Fruit fly (Drosophila melanogaster) whole organism, prepupa: ENCODE results near the gene Hsp26.

Experiments
- Blimp-1 ChIP-seq: fragments of 200-800 bp; sonication (Bioruptor generic); optimal IDR thresholded peaks from 3 replicates; lab custom pipeline; 2017; ENCODE audit warnings: missing biosample characterization, missing genetic modification characterization, mild to moderate bottlenecking, moderate library complexity, missing genetic modification reagents
- CG10631 ChIP-seq: fragments of 200-800 bp; sonication (Bioruptor generic); optimal IDR thresholded peaks from 2 replicates; lab custom pipeline; 2016; ENCODE audit warnings: missing biosample characterization, missing genetic modification characterization
- CG10669 ChIP-seq: fragments of 200-800 bp; sonication (Bioruptor generic); optimal IDR thresholded peaks from 3 replicates; lab custom pipeline; 2018; ENCODE audit warnings: missing biosample characterization, mild to moderate bottlenecking, missing genetic modification characterization, moderate library complexity
- CG11294 ChIP-seq: fragments of 200-800 bp; sonication (Bioruptor generic); IDR thresholded peaks from 2 replicates; pipeline ENCODE4 v1.3.6; 2022; ENCODE audit warnings: missing biosample characterization, missing genetic modification characterization
- CG11762 ChIP-seq: fragments of 200-800 bp; sonication (Bioruptor generic); optimal IDR thresholded peaks from 3 replicates; lab custom pipeline; 2016; ENCODE audit warnings: missing biosample characterization, missing genetic modification characterization; ENCODE audit not compliant: insufficient read depth
- CG11902 ChIP-seq: fragments of 200-800 bp; sonication (Bioruptor generic); optimal IDR thresholded peaks from 3 replicates; lab custom pipeline; 2016; ENCODE audit warnings: missing biosample characterization, missing genetic modification characterization
- CG15336 ChIP-seq: fragments of 200-800 bp; sonication (Bioruptor generic); IDR thresholded peaks from 2 replicates; pipeline ENCODE4 v1.3.6; 2022; ENCODE audit warnings: missing biosample characterization, missing genetic modification characterization
- CG1621 ChIP-seq: fragments of 200-800 bp; sonication (Bioruptor generic); optimal IDR thresholded peaks from 3 replicates; lab custom pipeline; 2018; ENCODE audit warnings: missing biosample characterization, mild to moderate bottlenecking, missing genetic modification characterization
- CG16779 ChIP-seq: fragments of 200-800 bp; sonication (Bioruptor generic); optimal IDR thresholded peaks from 3 replicates; lab custom pipeline; 2017; ENCODE audit warnings: missing biosample characterization, mild to moderate bottlenecking, missing genetic modification characterization
- CG3032 ChIP-seq: fragments of 200-800 bp; optimal IDR thresholded peaks from 2 replicates; lab custom pipeline; 2019; ENCODE audit warnings: missing biosample characterization, mild to moderate bottlenecking, missing genetic modification characterization, moderate library complexity
- CG31627 ChIP-seq: fragments of 200-800 bp; sonication (Bioruptor generic); optimal IDR thresholded peaks from 3 replicates; lab custom pipeline; 2016; ENCODE audit warnings: missing biosample characterization, missing genetic modification characterization
- CG34406 ChIP-seq: fragments of 200-800 bp; sonication (Bioruptor generic); optimal IDR thresholded peaks from 3 replicates; lab custom pipeline; 2016; ENCODE audit warnings: missing biosample characterization, missing genetic modification characterization
- CG3919 ChIP-seq: fragments of 200-800 bp; sonication (Bioruptor generic); optimal IDR thresholded peaks from 3 replicates; lab custom pipeline; 2016; ENCODE audit warnings: missing biosample characterization, missing genetic modification characterization
- CG4318 ChIP-seq: fragments of 200-800 bp; sonication (Bioruptor generic); optimal IDR thresholded peaks from 3 replicates; lab custom pipeline; 2017; ENCODE audit warnings: missing biosample characterization, mild to moderate bottlenecking, missing genetic modification characterization
- CG6163 ChIP-seq: fragments of 200-800 bp; sonication (Bioruptor generic); IDR thresholded peaks from 3 replicates; pipeline ENCODE4 v1.3.6; 2022; ENCODE audit warnings: missing biosample characterization, missing genetic modification characterization
- CG6792 ChIP-seq: fragments of 200-800 bp; sonication (Bioruptor generic); optimal IDR thresholded peaks from 3 replicates; lab custom pipeline; 2016; ENCODE audit warnings: missing biosample characterization, missing genetic modification characterization
- CG6808 ChIP-seq: fragments of 200-800 bp; sonication (Bioruptor generic); optimal IDR thresholded peaks from 3 replicates; lab custom pipeline; 2017; ENCODE audit warnings: missing biosample characterization, missing genetic modification characterization, mild to moderate bottlenecking, moderate library complexity, missing genetic modification reagents
- CG6854 ChIP-seq: fragments of 200-800 bp; sonication (Bioruptor generic); optimal IDR thresholded peaks from 2 replicates; lab custom pipeline; 2017; ENCODE audit warnings: missing biosample characterization, mild to moderate bottlenecking, missing genetic modification characterization
- CG7368 ChIP-seq: fragments of 200-800 bp; sonication (Bioruptor generic); optimal IDR thresholded peaks from 3 replicates; lab custom pipeline; 2016; ENCODE audit warnings: missing biosample characterization, missing genetic modification characterization
- CG8119 ChIP-seq: fragments of 200-800 bp; sonication (Bioruptor generic); IDR thresholded peaks from 3 replicates; pipeline ENCODE4 v1.3.6; 2022; ENCODE audit warnings: missing biosample characterization, missing genetic modification characterization
- CG8319 ChIP-seq: fragments of 200-800 bp; sonication (Bioruptor generic); optimal IDR thresholded peaks from 3 replicates; lab custom pipeline; 2016; ENCODE audit warnings: missing biosample characterization, missing genetic modification characterization
- CG8632 ChIP-seq: fragments of 200-800 bp; sonication (Bioruptor generic); optimal IDR thresholded peaks from 3 replicates; lab custom pipeline; 2016; ENCODE audit warnings: missing biosample characterization, missing genetic modification characterization
- Eip75B ChIP-seq: fragments of 200-800 bp; sonication (Bioruptor generic); optimal IDR thresholded peaks from 3 replicates; lab custom pipeline; 2016; ENCODE audit warnings: missing biosample characterization, missing genetic modification characterization
- Eip78C ChIP-seq: fragments of 200-800 bp; sonication (Bioruptor generic); peaks from one replicate; lab custom pipeline; 2016; ENCODE audit warnings: missing biosample characterization, missing genetic modification characterization
- Ets96B ChIP-seq: fragments of 200-800 bp; optimal IDR thresholded peaks from 2 replicates; lab custom pipeline; 2019; ENCODE audit warnings: missing biosample characterization, mild to moderate bottlenecking, missing genetic modification characterization, moderate library complexity
- Gug ChIP-seq: fragments of 200-800 bp; sonication (Bioruptor generic); IDR thresholded peaks from 2 replicates; pipeline ENCODE4 v1.3.6; 2022; ENCODE audit warnings: missing biosample characterization, missing genetic modification characterization
- Hr38 ChIP-seq: sonication (Bioruptor generic); optimal IDR thresholded peaks from 2 replicates; lab custom pipeline; 2016; ENCODE audit warnings: missing biosample characterization, missing genetic modification characterization
- Hr39 ChIP-seq: fragments of 200-800 bp; sonication (Bioruptor generic); optimal IDR thresholded peaks from 2 replicates; lab custom pipeline; 2016; ENCODE audit warnings: missing biosample characterization, missing genetic modification characterization
- Hr4 ChIP-seq: fragments of 200-800 bp; sonication (Bioruptor generic); optimal IDR thresholded peaks from 3 replicates; lab custom pipeline; 2016; ENCODE audit warnings: missing biosample characterization, missing genetic modification characterization
- Lpt ChIP-seq: fragments of 200-800 bp; sonication (Bioruptor generic); optimal IDR thresholded peaks from 3 replicates; lab custom pipeline; 2016; ENCODE audit warnings: missing biosample characterization, missing genetic modification characterization
- Met ChIP-seq: fragments of 200-800 bp; sonication (Bioruptor generic); optimal IDR thresholded peaks from 3 replicates; lab custom pipeline; 2016; ENCODE audit warnings: missing biosample characterization, missing genetic modification characterization
- OdsH ChIP-seq: fragments of 200-800 bp; sonication (Bioruptor generic); optimal IDR thresholded peaks from 3 replicates; lab custom pipeline; 2016; ENCODE audit warnings: missing biosample characterization, missing genetic modification characterization
- Smox ChIP-seq: fragments of 200-800 bp; sonication (Bioruptor generic); optimal IDR thresholded peaks from 3 replicates; lab custom pipeline; 2016; ENCODE audit warnings: missing biosample characterization, missing genetic modification characterization
- Sox102F ChIP-seq: fragments of 200-800 bp; sonication (Bioruptor generic); optimal IDR thresholded peaks from 2 replicates; lab custom pipeline; 2016; ENCODE audit warnings: missing biosample characterization, mild to moderate bottlenecking, missing genetic modification characterization
- Sox14 ChIP-seq: fragments of 200-800 bp; sonication (Bioruptor generic); optimal IDR thresholded peaks from 3 replicates; lab custom pipeline; 2016; ENCODE audit warnings: missing biosample characterization, missing genetic modification characterization
- Sox15 ChIP-seq: fragments of 200-800 bp; sonication (Bioruptor generic); optimal IDR thresholded peaks from 3 replicates; lab custom pipeline; 2016; ENCODE audit warnings: missing biosample characterization, missing genetic modification characterization
- acj6 ChIP-seq: fragments of 200-800 bp; sonication (Bioruptor generic); optimal IDR thresholded peaks from 3 replicates; lab custom pipeline; 2016; ENCODE audit warnings: missing biosample characterization, missing genetic modification characterization
- cyc ChIP-seq: fragments of 200-800 bp; sonication (Bioruptor generic); optimal IDR thresholded peaks from 3 replicates; lab custom pipeline; 2016; ENCODE audit warnings: missing biosample characterization, missing genetic modification characterization
- dsx ChIP-seq: fragments of 200-800 bp; optimal IDR thresholded peaks from 3 replicates; lab custom pipeline; 2019; ENCODE audit warnings: missing biosample characterization, mild to moderate bottlenecking, missing genetic modification characterization, moderate library complexity; ENCODE audit not compliant: poor library complexity, severe bottlenecking
- eg ChIP-seq: fragments of 200-800 bp; sonication (Bioruptor generic); IDR thresholded peaks from 3 replicates; pipeline ENCODE4 v1.3.6; 2022; ENCODE audit warnings: missing biosample characterization, missing genetic modification characterization
- esn ChIP-seq: fragments of 200-800 bp; sonication (Bioruptor generic); optimal IDR thresholded peaks from 2 replicates; lab custom pipeline; 2016; ENCODE audit warnings: missing biosample characterization, mild to moderate bottlenecking, missing genetic modification characterization, moderate library complexity
- fd59A ChIP-seq: fragments of 200-800 bp; sonication (Bioruptor generic); optimal IDR thresholded peaks from 2 replicates; lab custom pipeline; 2017; ENCODE audit warnings: missing biosample characterization, mild to moderate bottlenecking, missing genetic modification characterization, missing genetic modification reagents
- fkh ChIP-seq: fragments of 200-800 bp; sonication (Bioruptor generic); optimal IDR thresholded peaks from 3 replicates; lab custom pipeline; 2017; ENCODE audit warnings: missing biosample characterization, mild to moderate bottlenecking, missing genetic modification characterization, moderate library complexity
- lz ChIP-seq: fragments of 200-800 bp; sonication (Bioruptor generic); optimal IDR thresholded peaks from 3 replicates; lab custom pipeline; 2016; ENCODE audit warnings: missing biosample characterization, missing genetic modification characterization
- net ChIP-seq: fragments of 200-800 bp; sonication (Bioruptor generic); optimal IDR thresholded peaks from 3 replicates; lab custom pipeline; 2016; ENCODE audit warnings: missing biosample characterization, missing genetic modification characterization
- salr ChIP-seq, 2 experiments: fragments of 200-800 bp; sonication (Bioruptor generic); optimal IDR thresholded peaks; 3 replicates each; lab custom pipeline; 2016 to 2018; ENCODE audit warnings: missing biosample characterization in 2 of 2, missing genetic modification characterization in 2 of 2, mild to moderate bottlenecking in 1 of 2
- spab ChIP-seq: fragments of 200-800 bp; sonication (Bioruptor generic); optimal IDR thresholded peaks from 2 replicates; lab custom pipeline; 2017; ENCODE audit warnings: missing biosample characterization, mild to moderate bottlenecking, missing genetic modification characterization, missing genetic modification reagents
- ss ChIP-seq, 2 experiments: fragments of 200-800 bp; sonication (Bioruptor generic); optimal IDR thresholded peaks; 2 replicates in 1 of 2; 3 replicates in 1 of 2; lab custom pipeline; 2017 to 2018; ENCODE audit warnings: mild to moderate bottlenecking in 2 of 2, missing biosample characterization in 2 of 2, missing genetic modification characterization in 2 of 2, moderate library complexity in 1 of 2
- svp ChIP-seq: fragments of 200-800 bp; sonication (Bioruptor generic); peaks from one replicate; lab custom pipeline; 2016; ENCODE audit warnings: missing biosample characterization, missing genetic modification characterization
- vri ChIP-seq: fragments of 200-800 bp; sonication (Bioruptor generic); optimal IDR thresholded peaks from 3 replicates; lab custom pipeline; 2016; ENCODE audit warnings: missing biosample characterization, mild to moderate bottlenecking, missing genetic modification characterization

The Hsp26 gene

dm6 chr3L:9420054-9420818 lies 43.0 kb upstream of the Hsp26 start:
- TF ChIP-seq Eip78C (GFP tag; lab: Kevin White, UChicago): peak; percentile 99
- peak; percentile 99 for TF ChIP-seq svp
- TF ChIP-seq Sox14 (GFP tag; lab: Kevin White, UChicago): peak; percentile 98
- TF ChIP-seq cyc: peak; percentile 97
- TF ChIP-seq ss (GFP tag; optimal IDR thresholded peaks at IDR 0.05; lab: Kevin White, UChicago): peak; percentile 93 to 96
- TF ChIP-seq Ets96B (tag; lab: Kevin White, UChicago): peak; percentile 97
- peak; percentile 95 for TF ChIP-seq OdsH
- peak; percentile 88 for TF ChIP-seq CG4318 (GFP tag; lab: Kevin White, UChicago)
- TF ChIP-seq Blimp-1 (GFP tag; lab: Kevin White, UChicago): peak; percentile 91
- TF ChIP-seq eg (GFP tag; lab: Robert Waterston, UW): peak; percentile 98
- TF ChIP-seq CG8119 (GFP tag; lab: Robert Waterston, UW): peak; percentile 98
- TF ChIP-seq CG8319 (GFP tag; lab: Kevin White, UChicago): peak; percentile 97
- peak; percentile 98 for TF ChIP-seq Smox (GFP tag; lab: Kevin White, UChicago)
- TF ChIP-seq fkh (GFP tag; lab: Kevin White, UChicago): no peak
- peak; percentile 100 for TF ChIP-seq dsx (GFP tag; lab: Kevin White, UChicago)
- TF ChIP-seq CG10631 (GFP tag; lab: Kevin White, UChicago): peak; percentile 94
- peak; percentile 93 for TF ChIP-seq spab (GFP tag; lab: Kevin White, UChicago)
- TF ChIP-seq CG11902: peak; percentile 95
- peak; percentile 99 for TF ChIP-seq esn (GFP tag; lab: Kevin White, UChicago)
- TF ChIP-seq CG10669: peak; percentile 97
- peak; percentile 96 for TF ChIP-seq Hr39 (GFP tag; lab: Kevin White, UChicago)
- peak; percentile 94 for TF ChIP-seq CG16779 (tag; lab: Kevin White, UChicago)
- peak; percentile 95 for TF ChIP-seq CG1621
- TF ChIP-seq acj6 (GFP tag; lab: Kevin White, UChicago): peak; percentile 96
- peak; percentile 84 for TF ChIP-seq Lpt (GFP tag; lab: Kevin White, UChicago)
- TF ChIP-seq CG6808 (GFP tag; lab: Kevin White, UChicago): peak; percentile 93
- TF ChIP-seq CG8632 (GFP tag; lab: Kevin White, UChicago): peak; percentile 97
- peak; percentile 95 for TF ChIP-seq fd59A (GFP tag; lab: Kevin White, UChicago)
- TF ChIP-seq CG31627 (GFP tag; lab: Kevin White, UChicago): peak; percentile 97
- no peak for TF ChIP-seq Hr38 (GFP tag; lab: Kevin White, UChicago)
- peak; percentile 98 for TF ChIP-seq Met (GFP tag; lab: Kevin White, UChicago)
- TF ChIP-seq CG3919 (GFP tag; lab: Kevin White, UChicago): peak; percentile 96
- peak; percentile 92 for TF ChIP-seq Sox15 (GFP tag; lab: Kevin White, UChicago)
- TF ChIP-seq lz: peak; percentile 98
- peak; percentile 98 for TF ChIP-seq CG6792 (GFP tag; lab: Kevin White, UChicago)
- TF ChIP-seq CG6163: peak; percentile 97
- peak; percentile 95 for TF ChIP-seq Hr4
- TF ChIP-seq net (GFP tag; lab: Kevin White, UChicago): peak; percentile 97
- TF ChIP-seq CG15336: peak; percentile 98
- peak; percentile 98 for TF ChIP-seq Sox102F (GFP tag; lab: Kevin White, UChicago)
- peak; percentile 89 for TF ChIP-seq vri (GFP tag; lab: Kevin White, UChicago)
- TF ChIP-seq CG3032 (tag; lab: Kevin White, UChicago): peak; percentile 94
- TF ChIP-seq CG7368 (GFP tag; lab: Kevin White, UChicago): peak; percentile 96
- peak; percentile 88 for TF ChIP-seq CG11294 (GFP tag; lab: Robert Waterston, UW)
- peak; percentile 97 for TF ChIP-seq CG34406 (GFP tag; lab: Kevin White, UChicago)
- peak; percentile 96 for TF ChIP-seq CG6854 (GFP tag; lab: Kevin White, UChicago)
- peak; percentile 93 for TF ChIP-seq Gug
- TF ChIP-seq CG11762 (GFP tag; lab: Kevin White, UChicago): peak; percentile 95
- peak; percentile 99 for TF ChIP-seq Eip75B
- TF ChIP-seq salr (GFP tag; optimal IDR thresholded peaks at IDR 0.05; lab: Kevin White, UChicago): peak; percentile 91
